Worm (Caenorhabditis elegans) whole organism, L1 larva: Measurements from ENCODE around the gene clec-57.

Source experiments
- F16B12.6 ChIP-seq: fragments of 150-350 bp; optimal IDR thresholded peaks from 2 replicates; lab custom pipeline; 2014; ENCODE audit warnings: missing biosample characterization, missing genetic modification characterization
- aha-1 ChIP-seq: fragments of 150-350 bp; optimal IDR thresholded peaks from 2 replicates; lab custom pipeline; 2014; ENCODE audit warnings: missing biosample characterization, missing genetic modification characterization
- alr-1 ChIP-seq: fragments of 200-800 bp; sonication (Bioruptor generic); optimal IDR thresholded peaks from 2 replicates; lab custom pipeline; 2018; ENCODE audit warnings: borderline replicate concordance, mild to moderate bottlenecking, missing genetic modification characterization, missing compliant biosample characterization
- aly-2 ChIP-seq: fragments of 150-350 bp; optimal IDR thresholded peaks from 2 replicates; lab custom pipeline; 2014; ENCODE audit warnings: missing biosample characterization, missing genetic modification characterization
- ama-1 ChIP-seq: fragments of 150-350 bp; optimal IDR thresholded peaks from 2 replicates; lab custom pipeline; 2014
- blmp-1 ChIP-seq: fragments of 150-350 bp; optimal IDR thresholded peaks from 2 replicates; lab custom pipeline; 2014; ENCODE audit warnings: missing biosample characterization, missing genetic modification characterization
- ceh-63 ChIP-seq: fragments of 200-800 bp; sonication (Bioruptor generic); optimal IDR thresholded peaks from 2 replicates; lab custom pipeline; 2018; ENCODE audit warnings: mild to moderate bottlenecking, missing genetic modification characterization, missing compliant biosample characterization
- ceh-82 ChIP-seq, 3 experiments: fragments of 150-350 bp in 1 of 3; sonication (generic microtip) in 2 of 3; optimal IDR thresholded peaks; 2 replicates each; lab custom pipeline; 2014 to 2017; ENCODE audit warnings: missing biosample characterization in 3 of 3, missing genetic modification characterization in 3 of 3
- ces-1 ChIP-seq: fragments of 150-350 bp; optimal IDR thresholded peaks from 2 replicates; lab custom pipeline; 2014; ENCODE audit warnings: missing biosample characterization, missing genetic modification reagents, missing genetic modification characterization
- dpl-1 ChIP-seq, 3 experiments: fragments of 150-350 bp in 2 of 3; sonication (generic microtip) in 1 of 3; optimal IDR thresholded peaks; 2 replicates each; lab custom pipeline; 2014 to 2017; ENCODE audit warnings: missing biosample characterization in 3 of 3, missing genetic modification characterization in 3 of 3, missing genetic modification reagents in 3 of 3
- efl-1 ChIP-seq, 4 experiments: fragments of 150-350 bp; optimal IDR thresholded peaks in 3 of 4; peaks in 1 of 4; 1 replicate in 1 of 4; 2 replicates in 3 of 4; lab custom pipeline; 2014; ENCODE audit warnings: missing biosample characterization in 2 of 4, missing genetic modification characterization in 2 of 4, missing genetic modification reagents in 2 of 4
- elt-2 ChIP-seq: sonication (generic microtip); optimal IDR thresholded peaks from 2 replicates; lab custom pipeline; 2016; ENCODE audit warnings: missing genetic modification characterization, mild to moderate bottlenecking, inconsistent platforms, missing compliant biosample characterization, missing genetic modification reagents
- elt-3 ChIP-seq, 6 experiments: fragments of 150-350 bp in 1 of 6; sonication (generic microtip); optimal IDR thresholded peaks; 2 replicates each; lab custom pipeline; 2017 to 2018; ENCODE audit warnings: missing biosample characterization in 6 of 6, missing genetic modification characterization in 6 of 6, inconsistent platforms in 1 of 6
- fkh-10 ChIP-seq: sonication (generic microtip); optimal IDR thresholded peaks from 2 replicates; lab custom pipeline; 2017; ENCODE audit warnings: missing biosample characterization, missing genetic modification reagents, missing genetic modification characterization
- fkh-8 ChIP-seq: sonication (generic microtip); optimal IDR thresholded peaks from 2 replicates; lab custom pipeline; 2016; ENCODE audit warnings: mild to moderate bottlenecking, missing genetic modification characterization, missing compliant biosample characterization
- fos-1 ChIP-seq: fragments of 150-350 bp; optimal IDR thresholded peaks from 2 replicates; lab custom pipeline; 2014; ENCODE audit warnings: missing biosample characterization, missing genetic modification characterization
- grh-1 ChIP-seq: fragments of 200-800 bp; sonication (Bioruptor generic); IDR thresholded peaks from 2 replicates; pipeline ENCODE4 v1.3.6; 2022; ENCODE audit warnings: missing genetic modification reagents, missing genetic modification characterization, missing compliant biosample characterization
- hlh-17 ChIP-seq: fragments of 200-800 bp; sonication (Bioruptor generic); optimal IDR thresholded peaks from 2 replicates; lab custom pipeline; 2018; ENCODE audit warnings: missing genetic modification characterization, mild to moderate bottlenecking, missing compliant biosample characterization, moderate library complexity, borderline replicate concordance
- hlh-4 ChIP-seq: sonication (generic microtip); optimal IDR thresholded peaks from 2 replicates; lab custom pipeline; 2016; ENCODE audit warnings: mild to moderate bottlenecking, missing genetic modification characterization, missing compliant biosample characterization
- irx-1 ChIP-seq: sonication (generic microtip); optimal IDR thresholded peaks from 2 replicates; lab custom pipeline; 2016; ENCODE audit warnings: missing genetic modification characterization, missing compliant biosample characterization
- isw-1 ChIP-seq: fragments of 200-800 bp; sonication (Bioruptor generic); IDR thresholded peaks from 2 replicates; pipeline ENCODE4 v1.3.6; 2022; ENCODE audit warnings: missing genetic modification characterization, missing compliant biosample characterization
- lin-14 ChIP-seq: fragments of 200-800 bp; sonication (Bioruptor generic); optimal IDR thresholded peaks from 2 replicates; lab custom pipeline; 2018; ENCODE audit warnings: mild to moderate bottlenecking, missing genetic modification characterization, moderate library complexity, missing compliant biosample characterization
- lin-35 ChIP-seq, 2 experiments: fragments of 150-350 bp; optimal IDR thresholded peaks; 2 replicates each; lab custom pipeline; 2014; ENCODE audit warnings: missing biosample characterization in 2 of 2, missing genetic modification characterization in 2 of 2, missing genetic modification reagents in 2 of 2
- lsy-2 ChIP-seq, 2 experiments: fragments of 150-350 bp; optimal IDR thresholded peaks; 2 replicates each; lab custom pipeline; 2014; ENCODE audit warnings: missing biosample characterization in 2 of 2, missing genetic modification characterization in 2 of 2
- mep-1 ChIP-seq: fragments of 150-350 bp; optimal IDR thresholded peaks from 2 replicates; lab custom pipeline; 2014; ENCODE audit warnings: missing biosample characterization, missing genetic modification characterization
- nhr-11 ChIP-seq: fragments of 150-350 bp; optimal IDR thresholded peaks from 2 replicates; lab custom pipeline; 2014; ENCODE audit warnings: missing biosample characterization, missing genetic modification characterization
- nhr-12 ChIP-seq: sonication (generic microtip); optimal IDR thresholded peaks from 2 replicates; lab custom pipeline; 2017; ENCODE audit warnings: missing biosample characterization, missing genetic modification characterization
- nhr-20 ChIP-seq: sonication (generic microtip); optimal IDR thresholded peaks from 2 replicates; lab custom pipeline; 2016; ENCODE audit warnings: mild to moderate bottlenecking, missing genetic modification characterization, missing compliant biosample characterization
- nhr-237 ChIP-seq: fragments of 150-350 bp; optimal IDR thresholded peaks from 2 replicates; lab custom pipeline; 2014; ENCODE audit warnings: missing biosample characterization, missing genetic modification characterization
- nhr-28 ChIP-seq: fragments of 150-350 bp; optimal IDR thresholded peaks from 2 replicates; lab custom pipeline; 2014; ENCODE audit warnings: missing biosample characterization, missing genetic modification characterization
- nhr-47 ChIP-seq: sonication (generic microtip); optimal IDR thresholded peaks from 2 replicates; lab custom pipeline; 2016; ENCODE audit warnings: mild to moderate bottlenecking, missing genetic modification characterization, moderate library complexity, missing compliant biosample characterization
- nhr-71 ChIP-seq: sonication (generic microtip); optimal IDR thresholded peaks from 2 replicates; lab custom pipeline; 2016; ENCODE audit warnings: mild to moderate bottlenecking, missing genetic modification characterization, moderate library complexity, missing compliant biosample characterization
- nhr-76 ChIP-seq: sonication (generic microtip); optimal IDR thresholded peaks from 2 replicates; lab custom pipeline; 2017; ENCODE audit warnings: missing biosample characterization, missing genetic modification characterization
- nhr-90 ChIP-seq: sonication (generic microtip); optimal IDR thresholded peaks from 2 replicates; lab custom pipeline; 2016; ENCODE audit warnings: mild to moderate bottlenecking, missing genetic modification characterization, missing compliant biosample characterization; ENCODE audit not compliant: poor library complexity
- skn-1 ChIP-seq: fragments of 150-350 bp; optimal IDR thresholded peaks from 2 replicates; lab custom pipeline; 2014; ENCODE audit warnings: missing biosample characterization, missing genetic modification characterization
- snpc-4 ChIP-seq: fragments of 150-350 bp; optimal IDR thresholded peaks from 2 replicates; lab custom pipeline; 2014; ENCODE audit warnings: missing biosample characterization, missing genetic modification characterization
- snu-23 ChIP-seq: sonication (generic microtip); optimal IDR thresholded peaks from 2 replicates; lab custom pipeline; 2016; ENCODE audit warnings: missing genetic modification characterization, missing compliant biosample characterization
- sox-4 ChIP-seq: sonication (generic microtip); optimal IDR thresholded peaks from 2 replicates; lab custom pipeline; 2016; ENCODE audit warnings: missing genetic modification characterization, missing compliant biosample characterization
- sup-37 ChIP-seq: fragments of 200-800 bp; sonication (Bioruptor generic); optimal IDR thresholded peaks from 2 replicates; lab custom pipeline; 2018; ENCODE audit warnings: mild to moderate bottlenecking, missing genetic modification characterization, missing compliant biosample characterization
- swsn-7 ChIP-seq: sonication (generic microtip); optimal IDR thresholded peaks from 2 replicates; lab custom pipeline; 2016; ENCODE audit warnings: missing genetic modification characterization, missing compliant biosample characterization
- unc-130 ChIP-seq: fragments of 150-350 bp; optimal IDR thresholded peaks from 2 replicates; lab custom pipeline; 2017; ENCODE audit warnings: missing biosample characterization, missing genetic modification characterization, inconsistent platforms
- unc-62 ChIP-seq: fragments of 150-350 bp; optimal IDR thresholded peaks from 2 replicates; lab custom pipeline; 2014; ENCODE audit warnings: missing biosample characterization, missing genetic modification reagents, missing genetic modification characterization
- vab-15 ChIP-seq: sonication (generic microtip); optimal IDR thresholded peaks from 2 replicates; lab custom pipeline; 2017; ENCODE audit warnings: missing genotype, mild to moderate bottlenecking, missing genetic modification characterization, missing compliant biosample characterization
- xbp-1 ChIP-seq: sonication (generic microtip); optimal IDR thresholded peaks from 2 replicates; lab custom pipeline; 2016; ENCODE audit warnings: missing genetic modification characterization, missing compliant biosample characterization
- ztf-4 ChIP-seq: fragments of 150-350 bp; optimal IDR thresholded peaks from 2 replicates; lab custom pipeline; 2014; ENCODE audit warnings: missing biosample characterization, missing genetic modification characterization

The clec-57 gene

DNA sequence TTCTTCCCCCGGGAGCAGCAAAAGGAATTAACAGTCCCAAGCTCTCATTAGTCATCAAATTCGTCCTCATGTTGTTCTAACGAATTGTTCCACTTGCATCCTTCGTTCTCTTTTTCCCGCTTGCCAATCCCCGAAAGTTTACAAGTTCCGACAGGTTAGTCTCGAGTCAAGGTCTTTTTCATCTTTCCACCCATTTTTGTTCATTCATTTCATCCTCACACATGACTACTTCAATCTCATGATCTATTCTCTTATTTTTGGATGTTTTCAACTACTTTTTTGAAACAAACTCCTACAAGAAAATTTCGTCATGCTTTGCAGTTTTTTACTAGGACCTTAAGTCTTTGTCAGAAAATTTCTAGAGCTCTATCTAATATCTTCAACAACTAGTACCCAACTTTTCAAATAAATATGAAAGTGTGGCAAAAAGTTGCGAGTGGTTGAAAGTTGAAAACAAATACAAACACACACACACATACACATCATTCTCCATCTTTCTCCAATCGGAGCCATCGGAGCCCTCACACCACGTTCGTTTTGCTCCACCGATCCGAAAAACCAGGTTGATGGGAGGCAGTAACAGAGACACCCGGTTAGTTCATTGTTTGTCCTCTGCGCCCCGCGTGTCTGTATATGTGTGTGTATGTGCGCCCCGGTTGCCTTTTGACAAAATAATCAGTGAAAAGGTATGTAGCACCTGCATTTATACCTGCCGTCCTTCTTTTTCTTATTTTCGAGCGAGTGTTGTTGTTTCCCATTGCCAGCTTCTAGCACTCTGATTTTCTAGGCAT is 30.2 kb downstream of the clec-57 start (continued):
- TF ChIP-seq xbp-1 (tag; lab: Kevin White, UChicago) (no peak), lin-35 (GFP tag; optimal IDR thresholded peaks at IDR 0.05; lab: Kevin White, UChicago) (peak in 1 of 2 experiments; percentile 46), ztf-4 (tag; lab: Kevin White, UChicago) (no peak), nhr-28 (no peak), F16B12.6 (tag; lab: Kevin White, UChicago) (no peak), fkh-8 (tag; lab: Kevin White, UChicago) (no peak), elt-3 (tag; optimal IDR thresholded peaks at IDR 0.05; lab: Kevin White, UChicago) (peak in 2 of 6 experiments; percentile 47 to 65), fos-1 (tag; lab: Kevin White, UChicago) (no peak), grh-1 (GFP tag; lab: Robert Waterston, UW) (no peak), ceh-63 (no peak), hlh-4 (tag; lab: Kevin White, UChicago) (no peak), vab-15 (tag; lab: Kevin White, UChicago) (no peak), unc-130 (no peak), nhr-71 (tag; lab: Kevin White, UChicago) (no peak), nhr-20 (peak; percentile 39), fkh-10 (GFP tag; lab: Kevin White, UChicago) (no peak), efl-1 (optimal IDR thresholded peaks at IDR 0.05; lab: Kevin White, UChicago) (no peak), efl-1 (GFP tag; optimal IDR thresholded peaks at IDR 0.05 in 1 of 2; lab: Kevin White, UChicago) (peak in 1 of 2 experiments; percentile 91), nhr-11 (tag; lab: Kevin White, UChicago) (no peak)
- TF ChIP-seq, all 84 proteins: peak for 11

DNA sequence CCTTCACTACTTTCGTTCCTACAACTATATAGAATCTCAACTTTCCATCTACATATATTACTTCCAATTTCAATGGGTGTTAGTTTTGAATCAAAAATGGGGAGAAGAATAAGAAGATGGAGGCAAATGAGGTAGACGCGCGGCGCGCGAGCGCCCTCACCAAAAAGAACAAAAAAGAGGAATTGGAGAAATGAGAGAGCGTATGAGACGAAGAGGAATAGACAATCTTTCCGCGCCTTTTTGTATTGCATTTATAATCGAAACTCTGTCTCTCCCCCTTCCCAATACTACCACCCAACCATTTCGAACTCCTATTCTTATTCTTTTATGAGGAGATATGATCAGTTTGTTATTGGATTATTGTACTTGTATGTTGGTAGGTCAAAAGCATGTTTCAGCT is 31.5 kb downstream of the clec-57 start:
- TF ChIP-seq nhr-76 (tag; lab: Kevin White, UChicago) = no peak
- TF ChIP-seq irx-1 (tag; lab: Kevin White, UChicago) = peak; percentile 13
- no peak for TF ChIP-seq swsn-7 (tag; lab: Kevin White, UChicago)
- TF ChIP-seq lsy-2 (tag; optimal IDR thresholded peaks at IDR 0.05; lab: Kevin White, UChicago) = no peak
- no peak for TF ChIP-seq hlh-17
- peak; percentile 57 for TF ChIP-seq blmp-1 (tag; lab: Kevin White, UChicago)
- no peak for TF ChIP-seq sup-37
- TF ChIP-seq lin-14 (GFP tag; lab: Kevin White, UChicago) = peak; percentile 53
- no peak for TF ChIP-seq aly-2 (tag; lab: Kevin White, UChicago)
- no peak for TF ChIP-seq ceh-82 (tag; optimal IDR thresholded peaks at IDR 0.05; lab: Kevin White, UChicago)
- TF ChIP-seq vab-15 (tag; lab: Kevin White, UChicago) = no peak
- peak; percentile 0 for TF ChIP-seq mep-1

DNA sequence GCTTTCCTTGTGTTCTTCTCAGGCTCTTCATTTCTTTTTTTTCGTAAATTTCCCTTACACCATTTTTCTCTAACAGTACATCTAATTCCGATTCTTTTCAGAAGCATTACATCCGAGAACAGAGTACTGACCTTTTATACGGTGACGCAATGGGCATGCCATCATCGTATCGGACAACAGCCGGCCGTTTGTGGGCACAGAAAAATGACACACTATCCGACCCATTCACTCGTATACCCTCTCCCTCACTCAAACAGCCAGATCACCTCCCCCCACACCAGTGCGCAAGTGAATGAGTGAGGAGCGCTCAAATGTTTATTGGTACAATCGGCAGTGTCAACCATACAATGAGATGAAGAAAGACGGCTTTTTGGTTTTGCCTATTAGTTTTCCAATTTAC is 32.1 kb downstream of the clec-57 start, which contains the start of gene R02D5.24:
R02D5.24 (plus strand) TSS at position 205 of the 400 bp plus-strand sequence.
- TF ChIP-seq unc-62 (GFP tag; lab: Kevin White, UChicago) = no peak
- TF ChIP-seq ces-1 (GFP tag; lab: Kevin White, UChicago) = no peak
- TF ChIP-seq snu-23 = no peak
- TF ChIP-seq mep-1 = peak; percentile 1
- TF ChIP-seq unc-130 = no peak
- 0 out of 2 replicates have a peak, but pooled peaks have one; percentile 7 for TF ChIP-seq grh-1 (GFP tag; lab: Robert Waterston, UW)
- no peak for TF ChIP-seq sox-4
- TF ChIP-seq ama-1 (lab: Kevin White, UChicago) = no peak
- TF ChIP-seq lin-14 (GFP tag; lab: Kevin White, UChicago) = peak; percentile 35
- no peak for TF ChIP-seq aha-1 (tag; lab: Kevin White, UChicago)
- peak; percentile 30 for TF ChIP-seq blmp-1 (tag; lab: Kevin White, UChicago)
- TF ChIP-seq, all 84 proteins: peak for 4

DNA sequence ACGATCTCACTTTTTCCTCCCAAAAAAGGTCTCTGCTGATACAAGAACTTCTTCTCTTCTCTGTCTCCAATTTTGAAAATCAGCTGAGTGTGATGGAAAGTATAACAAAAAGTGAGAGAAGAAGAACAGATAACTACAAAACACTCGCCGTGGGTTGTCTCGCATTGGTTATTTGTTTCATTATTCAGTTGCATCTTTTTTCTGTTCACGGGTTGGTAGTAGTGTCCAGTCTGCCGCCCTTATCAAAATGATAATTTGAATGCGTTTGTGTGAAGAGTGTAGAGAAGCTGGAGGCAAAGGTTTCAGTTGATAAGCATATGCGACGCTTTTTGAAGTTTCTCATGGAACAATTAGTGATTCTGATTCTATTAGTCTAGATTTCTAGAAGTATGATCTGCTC is 34.0 kb downstream of the clec-57 start:
- TF ChIP-seq fos-1 (tag; lab: Kevin White, UChicago) (no peak), nhr-12 (tag; lab: Kevin White, UChicago) (no peak), nhr-20 (peak; percentile 9), nhr-237 (tag; lab: Kevin White, UChicago) (no peak), isw-1 (GFP tag; lab: Robert Waterston, UW) (no peak), lin-14 (GFP tag; lab: Kevin White, UChicago) (peak; percentile 54), nhr-11 (tag; lab: Kevin White, UChicago) (no peak), dpl-1 (GFP tag; optimal IDR thresholded peaks at IDR 0.05; lab: Kevin White, UChicago) (no peak), elt-2 (tag; lab: Kevin White, UChicago) (peak; percentile 83), snpc-4 (tag; lab: Kevin White, UChicago) (no peak), skn-1 (no peak), hlh-17 (no peak), nhr-47 (tag; lab: Kevin White, UChicago) (no peak), nhr-90 (no peak), ces-1 (GFP tag; lab: Kevin White, UChicago) (no peak), unc-130 (no peak), alr-1 (tag; lab: Kevin White, UChicago) (no peak), unc-62 (GFP tag; lab: Kevin White, UChicago) (no peak), lsy-2 (tag; optimal IDR thresholded peaks at IDR 0.05; lab: Kevin White, UChicago) (peak in 1 of 2 experiments; percentile 17)
